Fruit fly (Drosophila melanogaster): ENCODE results near the gene GILT2.

The GILT2 gene

dm6 chr3R:23646183-23646582 lies 32.5 kb upstream of the GILT2 start (continued):
- TF ChIP-seq ems (GFP tag; optimal IDR thresholded peaks at IDR 0.05) = peak; percentile 71
- TF ChIP-seq CG4730 (GFP tag; IDR thresholded peaks at IDR 0.05) = peak; percentile 71
- no peak for TF ChIP-seq abd-A (tag; optimal IDR thresholded peaks at IDR 0.05)
- peak; percentile 69 to 77 for TF ChIP-seq chif (GFP tag; optimal IDR thresholded peaks at IDR 0.05)
- no peak for TF ChIP-seq Sin3A (optimal IDR thresholded peaks at IDR 0.05)
- TF ChIP-seq CG7987 (GFP tag; optimal IDR thresholded peaks at IDR 0.05) = peak; percentile 5
- TF ChIP-seq CG12104 (GFP tag; optimal IDR thresholded peaks at IDR 0.05) = peak; percentile 41
- peak in 1 of 3 experiments; percentile 36 for TF ChIP-seq lola (GFP tag; optimal IDR thresholded peaks at IDR 0.05)
- peak; percentile 83 for TF ChIP-seq stc (GFP tag; IDR thresholded peaks at IDR 0.05)
- TF ChIP-seq CG4282 (GFP tag; optimal IDR thresholded peaks at IDR 0.05) = peak; percentile 21
- peak; percentile 34 for TF ChIP-seq CG18764 (GFP tag; optimal IDR thresholded peaks at IDR 0.05)
- peak; percentile 98 for TF ChIP-seq sens (GFP tag)
- no peak for TF ChIP-seq YL-1 (GFP tag; optimal IDR thresholded peaks at IDR 0.05)
- no peak for TF ChIP-seq grn (GFP tag; optimal IDR thresholded peaks at IDR 0.05)
- TF ChIP-seq Atf3 (GFP tag; optimal IDR thresholded peaks at IDR 0.05) = peak; percentile 35
- TF ChIP-seq CG11093 (GFP tag; IDR thresholded peaks at IDR 0.05) = peak; percentile 53; the same call in 1 of the 3 replicates
- TF ChIP-seq sna (GFP tag; IDR thresholded peaks at IDR 0.05; ENCODE audit: partially characterized antibody) = no peak
- TF ChIP-seq CG15514 (GFP tag; optimal IDR thresholded peaks at IDR 0.05) = peak; percentile 42
- TF ChIP-seq CG14667 (GFP tag; IDR thresholded peaks at IDR 0.05) = peak; percentile 67
- no peak for TF ChIP-seq CG11696 (GFP tag; IDR thresholded peaks at IDR 0.05)
- peak; percentile 34; the same call in 1 of the 2 replicates for TF ChIP-seq CG17612 (GFP tag; IDR thresholded peaks at IDR 0.05)
- TF ChIP-seq CG6175 (GFP tag; IDR thresholded peaks at IDR 0.05) = no peak
- TF ChIP-seq chinmo (GFP tag; IDR thresholded peaks at IDR 0.05; ENCODE audit: partially characterized antibody) = no peak
- TF ChIP-seq kni (GFP tag; optimal IDR thresholded peaks at IDR 0.05) = no peak
- TF ChIP-seq Abd-B (GFP tag; optimal IDR thresholded peaks at IDR 0.05) = peak; percentile 56
- TF ChIP-seq HmgZ (tag; optimal IDR thresholded peaks at IDR 0.05) = peak; percentile 28
- no peak for TF ChIP-seq tll (GFP tag; optimal IDR thresholded peaks at IDR 0.05)
- peak; percentile 81; the same call in 2 of the 3 replicates for TF ChIP-seq Optix (GFP tag; IDR thresholded peaks at IDR 0.05)
- peak; percentile 60 for TF ChIP-seq Fer1 (GFP tag; optimal IDR thresholded peaks at IDR 0.05)
- no peak for TF ChIP-seq pzg (GFP tag; optimal IDR thresholded peaks at IDR 0.05)
- TF ChIP-seq C15 (GFP tag; IDR thresholded peaks at IDR 0.05) = peak; percentile 46; the same call in 1 of the 3 replicates
- peak; percentile 80 for TF ChIP-seq H2.0 (GFP tag; IDR thresholded peaks at IDR 0.05)
- peak; percentile 71 for TF ChIP-seq ara (GFP tag; IDR thresholded peaks at IDR 0.05)
- peak; percentile 32 for TF ChIP-seq CG8281 (tag; optimal IDR thresholded peaks at IDR 0.05)
- TF ChIP-seq Mrtf (GFP tag; IDR thresholded peaks at IDR 0.05) = 0 out of 3 replicates have a peak, but pooled peaks have one; percentile 43
- peak; percentile 86 for TF ChIP-seq Ada2b (GFP tag; IDR thresholded peaks at IDR 0.05)
- peak; percentile 39 for TF ChIP-seq CG14710 (tag; optimal IDR thresholded peaks at IDR 0.05)
- peak; percentile 29 for TF ChIP-seq BtbVII (GFP tag; optimal IDR thresholded peaks at IDR 0.05)
- no peak for TF ChIP-seq Kr (GFP tag; optimal IDR thresholded peaks at IDR 0.05)
- peak; percentile 54 for TF ChIP-seq CG4707 (GFP tag; optimal IDR thresholded peaks at IDR 0.05)
- TF ChIP-seq org-1 (GFP tag; optimal IDR thresholded peaks at IDR 0.05) = peak; percentile 39
- TF ChIP-seq gce (GFP tag; IDR thresholded peaks at IDR 0.05) = peak; percentile 83
- no peak for TF ChIP-seq CG15073 (GFP tag; optimal IDR thresholded peaks at IDR 0.05)
- 0 out of 2 replicates have a peak, but pooled peaks have one; percentile 28 for TF ChIP-seq CG32767 (GFP tag; IDR thresholded peaks at IDR 0.05)
- peak; percentile 88 for TF ChIP-seq Xrp1 (GFP tag; IDR thresholded peaks at IDR 0.05)
- TF ChIP-seq CG12769 (tag; optimal IDR thresholded peaks at IDR 0.05) = peak; percentile 56
- no peak for TF ChIP-seq Jarid2 (GFP tag; optimal IDR thresholded peaks at IDR 0.05)
- TF ChIP-seq CG17802 (tag; optimal IDR thresholded peaks at IDR 0.05) = peak; percentile 62
- peak; percentile 59 for TF ChIP-seq D19A (tag; optimal IDR thresholded peaks at IDR 0.05)
- TF ChIP-seq Sox100B (GFP tag; optimal IDR thresholded peaks at IDR 0.05) = peak; percentile 70
- peak; percentile 42 for TF ChIP-seq Bteb2 (GFP tag; optimal IDR thresholded peaks at IDR 0.05)
